Fruit fly (Drosophila melanogaster) whole organism, larva: ENCODE results near the gene zfh1.

Experiments used
- noc ChIP-seq: fragments of 200-800 bp; sonication (Bioruptor generic); optimal IDR thresholded peaks from 3 replicates; lab custom pipeline; 2019; ENCODE audit warnings: missing biosample characterization, mild to moderate bottlenecking, missing genetic modification characterization, moderate library complexity

Gene zfh1

DNA sequence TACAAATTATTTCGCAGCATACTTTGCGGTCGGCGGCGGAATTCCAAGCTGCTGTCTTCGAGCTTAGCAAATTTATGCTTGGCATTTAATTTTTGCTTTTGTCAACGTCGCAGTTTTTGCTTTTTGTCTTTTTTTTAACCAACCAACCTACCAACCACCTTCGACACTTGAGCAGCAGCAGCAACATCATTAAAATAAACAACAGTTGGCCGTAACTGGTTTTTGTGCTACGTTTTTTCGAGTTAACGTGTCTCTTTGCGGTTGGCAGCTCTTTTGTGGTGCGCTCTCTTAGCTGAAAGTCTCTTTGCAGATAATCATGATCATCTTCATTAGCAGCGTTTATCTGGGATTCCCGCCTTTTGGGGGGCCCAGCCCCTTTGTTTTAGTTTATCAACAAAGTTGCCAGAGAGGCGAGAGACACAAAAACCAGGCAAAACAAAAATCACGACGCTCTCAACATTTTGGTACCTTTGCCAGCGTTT lies 56.3 kb downstream of the zfh1 start:
- no peak for TF ChIP-seq noc (tag; lab: Kevin White, UChicago)

DNA sequence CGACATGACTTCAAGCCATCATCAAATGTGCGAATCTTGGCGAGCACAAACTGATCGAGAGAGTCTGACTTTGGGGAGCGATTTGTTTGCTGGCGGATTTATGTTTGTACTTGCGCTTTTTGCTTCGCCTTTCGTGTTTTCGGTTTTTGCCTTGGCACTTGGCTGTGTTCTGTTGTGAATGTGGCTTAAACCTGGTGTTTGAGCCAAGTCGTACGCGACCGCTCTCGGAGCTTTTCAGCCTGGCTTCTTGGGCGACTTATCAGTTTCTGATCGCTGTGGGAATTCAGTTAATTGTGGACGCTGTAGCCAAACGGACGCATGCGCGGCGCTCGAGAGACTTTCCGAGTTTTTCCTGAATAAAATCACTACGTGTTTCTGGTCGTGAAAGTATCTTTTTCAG lies 61.8 kb downstream of the zfh1 start, which contains the start of gene CG15544:
Gene CG15544 (plus strand): TSS at position 276 of the 400 bp plus-strand sequence.
- TF ChIP-seq noc (tag; lab: Kevin White, UChicago): no peak

DNA sequence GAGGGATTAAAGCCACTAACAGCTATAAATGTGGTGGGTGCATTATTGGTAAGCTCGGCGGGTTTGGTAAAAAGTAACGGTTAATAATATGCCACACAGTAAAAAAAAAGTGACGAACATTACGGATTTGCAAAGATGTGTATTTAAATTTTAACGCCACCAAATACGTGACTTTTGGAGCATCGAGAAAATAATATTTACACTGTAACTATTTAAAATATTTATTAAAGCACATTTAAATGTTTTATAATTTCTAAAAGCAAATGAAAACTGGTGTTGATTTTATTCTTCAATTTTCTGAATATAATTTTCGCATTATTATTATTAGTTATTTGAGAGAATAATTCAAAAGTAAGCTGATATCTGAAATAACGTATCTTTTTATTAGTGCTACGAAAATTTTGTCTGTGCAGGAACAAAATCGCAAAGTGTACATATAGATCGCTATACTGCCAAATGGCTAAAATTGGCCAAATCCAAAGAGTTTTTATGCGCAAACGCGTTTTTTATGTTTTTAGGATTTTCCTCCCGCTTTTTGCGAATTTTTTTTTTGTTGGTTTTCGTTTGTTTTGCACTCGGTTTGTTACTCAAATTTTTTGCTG lies 62.8 kb downstream of the zfh1 start:
- TF ChIP-seq noc (tag; lab: Kevin White, UChicago): no peak

DNA sequence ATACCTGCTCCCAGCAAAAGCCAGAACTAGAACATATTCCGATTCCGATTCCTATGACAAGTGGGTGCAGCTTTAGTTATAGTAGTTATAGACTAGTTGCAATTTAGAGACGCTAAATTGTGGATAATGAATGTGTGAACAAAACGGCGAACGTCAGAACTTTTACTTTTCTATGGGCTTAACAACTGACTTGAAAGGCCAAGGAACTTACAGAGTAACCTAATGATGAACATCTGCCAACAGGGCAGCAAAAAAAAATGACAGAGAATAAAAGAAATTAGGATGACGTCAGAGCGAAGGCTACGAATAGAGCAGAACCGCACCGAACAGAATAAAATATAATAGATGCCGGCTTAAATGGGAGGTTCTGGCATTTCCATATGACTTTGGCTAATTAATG lies 66.4 kb downstream of the zfh1 start:
- no peak for TF ChIP-seq noc (tag; lab: Kevin White, UChicago)

DNA sequence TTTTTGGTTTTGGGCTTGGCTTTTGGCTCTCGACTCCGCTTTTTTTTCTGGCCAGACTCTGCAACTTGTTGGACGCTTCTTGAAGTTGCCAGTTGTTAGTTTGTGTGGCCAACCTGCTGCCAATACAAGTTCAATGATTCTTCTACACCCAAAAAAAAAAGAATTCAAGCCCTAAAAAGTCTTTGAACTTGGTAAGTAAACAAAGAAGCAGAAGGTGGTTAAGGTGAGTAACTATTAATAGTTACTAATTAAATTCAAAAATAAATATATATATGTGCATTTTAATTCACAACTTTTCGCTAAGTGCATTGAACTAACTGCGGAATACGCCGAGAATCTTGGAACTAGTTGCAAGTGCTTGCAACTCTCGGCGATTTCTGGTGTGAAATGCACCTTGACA lies 67.4 kb downstream of the zfh1 start:
- no peak for TF ChIP-seq noc (tag; lab: Kevin White, UChicago)
